Fruit fly (Drosophila melanogaster): Measurements from ENCODE around the gene CSN8.
A peak's percentile ranks its signal among the peaks of the same experiment; 100 is the strongest.

Gene CSN8

dm6 chr2L:8372248-8372647, 7.6 kb downstream of the CSN8 start:
- TF ChIP-seq Ets65A (GFP tag) (peak; percentile 58), exex (tag; optimal IDR thresholded peaks at IDR 0.05) (peak; percentile 83), Doc3 (GFP tag; IDR thresholded peaks at IDR 0.05; ENCODE audit: partially characterized antibody) (no peak), Usf (GFP tag; optimal IDR thresholded peaks at IDR 0.05) (no peak), Asciz (GFP tag; optimal IDR thresholded peaks at IDR 0.05) (no peak), CG13287 (GFP tag; IDR thresholded peaks at IDR 0.05; ENCODE audit: partially characterized antibody) (no peak), shn (GFP tag; optimal IDR thresholded peaks at IDR 0.05) (no peak), org-1 (GFP tag; optimal IDR thresholded peaks at IDR 0.05) (no peak), CG4730 (GFP tag; IDR thresholded peaks at IDR 0.05) (0 out of 2 replicates have a peak, but pooled peaks have one; percentile 17), zen2 (GFP tag; IDR thresholded peaks at IDR 0.05; ENCODE audit: partially characterized antibody) (no peak), luna (GFP tag; optimal IDR thresholded peaks at IDR 0.05) (no peak), CG10267 (tag; optimal IDR thresholded peaks at IDR 0.05) (no peak), lab (GFP tag; optimal IDR thresholded peaks at IDR 0.05) (peak; percentile 20), Rx (GFP tag; IDR thresholded peaks at IDR 0.05) (no peak), mirr (GFP tag; optimal IDR thresholded peaks at IDR 0.05) (peak; percentile 39), Med (GFP tag) (peak; percentile 64), CG12155 (GFP tag; optimal IDR thresholded peaks at IDR 0.05) (no peak), sug (tag; optimal IDR thresholded peaks at IDR 0.05) (peak; percentile 23), CG7963 (GFP tag; IDR thresholded peaks at IDR 0.05; ENCODE audit: partially characterized antibody) (no peak)

dm6 chr2L:8374235-8374634, 9.6 kb downstream of the CSN8 start, which contains the start of gene Wdr82:
Gene Wdr82, plus strand, starts transcription at chr2L:8374461.
- TF ChIP-seq E2f2 (GFP tag; IDR thresholded peaks at IDR 0.05) (peak; percentile 88), HLH54F (GFP tag; optimal IDR thresholded peaks at IDR 0.05) (no peak), CG2712 (tag; optimal IDR thresholded peaks at IDR 0.05) (peak; percentile 18), HLH4C (GFP tag; IDR thresholded peaks at IDR 0.05; ENCODE audit: partially characterized antibody) (peak; percentile 84), nerfin-2 (GFP tag; IDR thresholded peaks at IDR 0.05; ENCODE audit: partially characterized antibody) (peak; percentile 76; the same call in 1 of the 2 replicates), Max (GFP tag; optimal IDR thresholded peaks at IDR 0.05) (no peak), vnd (GFP tag; IDR thresholded peaks at IDR 0.05; ENCODE audit: partially characterized antibody) (peak; percentile 65), zen2 (GFP tag; IDR thresholded peaks at IDR 0.05; ENCODE audit: partially characterized antibody) (peak; percentile 84), bbx (GFP tag; IDR thresholded peaks at IDR 0.05; ENCODE audit: partially characterized antibody) (peak; percentile 87), Myb (GFP tag; optimal IDR thresholded peaks at IDR 0.05) (peak; percentile 52), CG9817 (tag; optimal IDR thresholded peaks at IDR 0.05) (no peak), CG14860 (GFP tag; IDR thresholded peaks at IDR 0.05; ENCODE audit: partially characterized antibody) (peak; percentile 62), Dll (GFP tag; IDR thresholded peaks at IDR 0.05; ENCODE audit: partially characterized antibody) (peak; percentile 77), MESR4 (GFP tag; optimal IDR thresholded peaks at IDR 0.05) (peak; percentile 71), pzg (GFP tag; optimal IDR thresholded peaks at IDR 0.05) (peak; percentile 65), pho (GFP tag; optimal IDR thresholded peaks at IDR 0.05) (no peak), hbn (GFP tag; IDR thresholded peaks at IDR 0.05; ENCODE audit: partially characterized antibody) (peak; percentile 61), Dp (GFP tag; optimal IDR thresholded peaks at IDR 0.05) (peak; percentile 84), stwl (tag; optimal IDR thresholded peaks at IDR 0.05) (peak; percentile 86), pros (GFP tag; optimal IDR thresholded peaks at IDR 0.05) (no peak), Pdp1 (GFP tag; optimal IDR thresholded peaks at IDR 0.05) (no peak), unpg (GFP tag; optimal IDR thresholded peaks at IDR 0.05) (no peak), CG17829 (tag; optimal IDR thresholded peaks at IDR 0.05) (peak; percentile 31), CG1529 (GFP tag; optimal IDR thresholded peaks at IDR 0.05) (no peak), vvl (GFP tag; IDR thresholded peaks at IDR 0.05) (0 out of 2 replicates have a peak, but pooled peaks have one; percentile 12), tna (GFP tag; IDR thresholded peaks at IDR 0.05; ENCODE audit: partially characterized antibody) (peak; percentile 83), BEAF-32 (GFP tag; optimal IDR thresholded peaks at IDR 0.05) (peak; percentile 65), chinmo (GFP tag; IDR thresholded peaks at IDR 0.05; ENCODE audit: partially characterized antibody) (peak; percentile 83), gro (GFP tag; optimal IDR thresholded peaks at IDR 0.05) (no peak), mld (GFP tag; IDR thresholded peaks at IDR 0.05; ENCODE audit: partially characterized antibody) (peak; percentile 59; the same call in 1 of the 3 replicates)

Measured in whole organism, embryonic.